Worm (Caenorhabditis elegans) whole organism, young adult: Measurements from ENCODE around the gene rnp-5.

Source experiments
- bed-2 ChIP-seq: fragments of 200-800 bp; sonication (Bioruptor generic); IDR thresholded peaks from 2 replicates; pipeline ENCODE4 v1.3.6; 2022; ENCODE audit warnings: missing genetic modification reagents, missing genetic modification characterization, missing compliant biosample characterization
- nhr-90 ChIP-seq: sonication (generic microtip); optimal IDR thresholded peaks from 2 replicates; lab custom pipeline; 2016; ENCODE audit warnings: missing genotype, mild to moderate bottlenecking, missing genetic modification characterization, missing compliant biosample characterization

DNA sequence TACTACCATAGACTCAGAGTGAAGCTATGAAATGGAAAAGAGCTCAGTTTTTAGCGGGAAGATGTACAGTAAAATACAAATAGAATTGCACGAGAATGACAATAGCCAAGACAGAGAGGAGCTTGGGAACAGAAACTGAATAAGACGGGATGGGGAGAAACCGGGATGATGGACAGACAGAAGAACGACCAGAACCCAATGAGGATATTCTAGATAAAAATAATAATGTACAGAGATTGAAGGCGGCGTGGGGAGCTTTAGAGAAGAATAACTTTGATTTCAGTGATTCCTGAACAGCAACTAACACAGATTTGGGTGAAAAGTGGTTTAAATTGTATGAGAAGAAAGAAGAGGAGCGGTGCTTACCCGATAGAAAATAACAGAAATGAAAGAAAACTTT is 27.8 kb upstream of the rnp-5 start:
- TF ChIP-seq bed-2 (GFP tag; lab: Robert Waterston, UW) (no peak), nhr-90 (tag; lab: Kevin White, UChicago) (no peak)
